Fruit fly (Drosophila melanogaster): ENCODE measurements around the gene schuy.
A peak's percentile ranks its signal among the peaks of the same experiment; 100 is the strongest.

Gene schuy

dm6 chr3L:20000081-20000736 lies 14.3 kb downstream of the schuy start, which contains the start of the genes Tom20 and Gabat:
Gene Tom20 (plus strand): TSS chr3L:20000644.
Gene Gabat (minus strand): TSS chr3L:20000686.
- TF ChIP-seq HLH4C (GFP tag; IDR thresholded peaks at IDR 0.05; ENCODE audit: partially characterized antibody) (no peak), fru (optimal IDR thresholded peaks at IDR 0.05) (no peak), Asciz (GFP tag; optimal IDR thresholded peaks at IDR 0.05) (peak; percentile 35), Fer3 (tag; optimal IDR thresholded peaks at IDR 0.05) (peak; percentile 9), Sox100B (GFP tag; optimal IDR thresholded peaks at IDR 0.05) (peak; percentile 26), CG11696 (GFP tag; IDR thresholded peaks at IDR 0.05) (no peak), unpg (GFP tag; optimal IDR thresholded peaks at IDR 0.05) (peak; percentile 5), CG18599 (GFP tag; optimal IDR thresholded peaks at IDR 0.05) (no peak), D (optimal IDR thresholded peaks at IDR 0.05) (no peak), D (GFP tag; optimal IDR thresholded peaks at IDR 0.05) (no peak), gcm2 (GFP tag; optimal IDR thresholded peaks at IDR 0.05) (no peak), CG10654 (GFP tag; optimal IDR thresholded peaks at IDR 0.05) (peak; percentile 38), Atf6 (GFP tag; IDR thresholded peaks at IDR 0.05) (0 out of 2 replicates have a peak, but pooled peaks have one; percentile 18), CG15514 (GFP tag; optimal IDR thresholded peaks at IDR 0.05) (peak; percentile 27), CG16863 (GFP tag; optimal IDR thresholded peaks at IDR 0.05) (no peak), sc (optimal IDR thresholded peaks at IDR 0.05) (no peak), sc (GFP tag; optimal IDR thresholded peaks at IDR 0.05) (no peak), ase (GFP tag; IDR thresholded peaks at IDR 0.05) (no peak), pan (optimal IDR thresholded peaks at IDR 0.05) (no peak), pan (GFP tag; optimal IDR thresholded peaks at IDR 0.05 in 1 of 2, IDR thresholded peaks at IDR 0.05 in 1 of 2) (peak in 1 of 2 experiments; percentile 42), CG12391 (tag; optimal IDR thresholded peaks at IDR 0.05) (peak; percentile 4), BtbVII (GFP tag; optimal IDR thresholded peaks at IDR 0.05) (peak; percentile 4), CG13287 (GFP tag; IDR thresholded peaks at IDR 0.05; ENCODE audit: partially characterized antibody) (no peak), CG8290 (GFP tag; optimal IDR thresholded peaks at IDR 0.05) (no peak), CG8290 (tag; optimal IDR thresholded peaks at IDR 0.05) (peak in 1 of 2 experiments; percentile 6), rib (GFP tag; IDR thresholded peaks at IDR 0.05) (no peak), Hey (tag; optimal IDR thresholded peaks at IDR 0.05) (no peak), CG17385 (GFP tag; optimal IDR thresholded peaks at IDR 0.05) (peak; percentile 15), gem (tag; optimal IDR thresholded peaks at IDR 0.05) (peak; percentile 3), inv (GFP tag; IDR thresholded peaks at IDR 0.05; ENCODE audit: partially characterized antibody) (no peak), B-H2 (GFP tag; optimal IDR thresholded peaks at IDR 0.05) (peak; percentile 42), CoRest (tag; optimal IDR thresholded peaks at IDR 0.05) (peak; percentile 8), CG17568 (GFP tag; optimal IDR thresholded peaks at IDR 0.05) (peak; percentile 6), cg (GFP tag; optimal IDR thresholded peaks at IDR 0.05) (peak; percentile 72), sug (tag; optimal IDR thresholded peaks at IDR 0.05) (peak; percentile 19), CkIIα-i1 (GFP tag; IDR thresholded peaks at IDR 0.05) (no peak), seq (GFP tag; IDR thresholded peaks at IDR 0.05) (no peak), CG31441 (GFP tag; IDR thresholded peaks at IDR 0.05) (no peak), al (GFP tag; IDR thresholded peaks at IDR 0.05) (no peak), sens (GFP tag) (peak; percentile 69), sd (tag; optimal IDR thresholded peaks at IDR 0.05) (no peak), CG7928 (GFP tag; optimal IDR thresholded peaks at IDR 0.05) (no peak), Usf (GFP tag; optimal IDR thresholded peaks at IDR 0.05) (no peak), CG10274 (GFP tag; optimal IDR thresholded peaks at IDR 0.05) (no peak), Eip74EF (GFP tag; optimal IDR thresholded peaks at IDR 0.05) (peak in 1 of 2 experiments; percentile 3), CG11398 (GFP tag; optimal IDR thresholded peaks at IDR 0.05) (no peak), lola (GFP tag; optimal IDR thresholded peaks at IDR 0.05) (peak in 1 of 3 experiments; percentile 43), CG2120 (GFP tag; optimal IDR thresholded peaks at IDR 0.05) (peak; percentile 4), z (GFP tag; IDR thresholded peaks at IDR 0.05) (no peak), CG13424 (tag; optimal IDR thresholded peaks at IDR 0.05) (peak; percentile 11)

Measured in whole organism, embryonic.